Fruit fly (Drosophila melanogaster): Measurements from ENCODE around the gene CG32683.

The CG32683 gene

DNA sequence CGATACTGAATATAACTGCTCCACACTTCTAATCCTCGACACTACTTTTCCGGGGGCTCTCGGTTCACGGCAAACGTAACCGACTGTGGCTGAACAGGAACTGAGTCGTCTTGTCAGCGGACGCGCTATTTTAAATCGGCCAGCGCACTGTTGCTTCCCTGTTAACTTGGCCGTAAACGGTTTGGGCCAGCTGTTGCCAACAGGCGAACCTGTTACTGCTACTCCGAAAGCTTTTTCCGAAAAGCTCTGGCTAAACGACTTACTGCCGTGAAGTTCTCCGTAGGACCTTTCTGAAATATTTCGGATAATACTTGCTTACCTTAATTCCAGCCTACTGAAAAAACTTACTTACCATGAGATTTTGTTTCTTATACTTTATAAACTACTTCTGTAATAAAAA, at the start of gene CG32683:
Gene CG32683, minus strand, starts transcription at position 101 of the 400 bp plus-strand sequence.
- TF ChIP-seq usp (GFP tag; optimal IDR thresholded peaks at IDR 0.05) (no peak), CG8478 (optimal IDR thresholded peaks at IDR 0.05) (no peak), Dll (optimal IDR thresholded peaks at IDR 0.05) (no peak), EcR (GFP tag; optimal IDR thresholded peaks at IDR 0.05) (no peak), pan (optimal IDR thresholded peaks at IDR 0.05) (no peak), psq (optimal IDR thresholded peaks at IDR 0.05) (no peak)

DNA sequence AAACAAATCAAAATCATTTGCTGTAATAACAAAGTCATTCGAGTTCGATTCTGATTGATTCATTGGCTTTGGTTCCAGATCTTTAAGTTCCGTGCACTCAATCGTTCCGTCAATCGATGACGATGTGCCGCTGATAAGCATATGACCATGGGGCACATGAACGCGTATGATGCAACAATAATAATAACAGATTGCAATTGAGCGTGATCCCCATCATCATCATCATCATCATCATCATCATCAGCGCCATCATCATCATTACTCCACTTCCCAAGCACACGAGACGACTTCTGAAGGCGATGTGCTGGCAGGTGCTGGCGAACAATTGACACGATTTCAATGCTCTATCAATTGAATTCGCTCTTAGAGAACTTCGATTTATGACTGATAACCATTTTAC, 41.6 kb upstream of the CG32683 start:
- TF ChIP-seq usp (GFP tag; optimal IDR thresholded peaks at IDR 0.05) (no peak), pan (optimal IDR thresholded peaks at IDR 0.05) (no peak), Dll (optimal IDR thresholded peaks at IDR 0.05) (no peak)

DNA sequence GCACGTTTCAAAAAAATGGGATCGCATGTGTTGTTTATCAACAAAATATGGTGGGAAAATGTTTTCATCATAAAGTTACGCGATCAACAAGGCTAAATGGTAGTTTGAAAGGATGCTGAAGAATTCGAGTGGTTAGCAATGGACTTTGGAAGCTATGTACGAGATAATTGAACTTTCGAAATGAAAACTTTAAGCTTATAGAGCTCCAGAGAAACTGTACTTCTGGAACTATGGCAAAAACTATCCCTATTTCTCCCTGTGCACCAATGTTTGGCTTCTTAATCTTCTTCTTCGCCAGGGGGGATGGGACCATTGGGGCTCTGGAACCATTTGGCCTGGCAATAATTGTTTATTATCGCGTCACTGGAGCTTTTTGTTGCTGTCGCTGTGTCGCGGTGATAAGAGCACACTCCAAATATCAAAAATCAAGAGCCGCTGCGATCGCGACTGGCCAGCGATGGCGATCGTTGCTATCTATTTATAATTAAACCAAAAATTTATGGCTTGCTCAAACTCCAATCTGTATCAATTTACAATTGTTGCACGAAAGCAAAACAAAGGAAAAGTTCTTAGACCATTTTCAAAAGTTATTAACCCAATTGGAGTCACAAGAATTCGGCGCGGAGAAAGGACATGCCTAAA, 33.4 kb upstream of the CG32683 start:
- TF ChIP-seq usp (GFP tag; optimal IDR thresholded peaks at IDR 0.05) (no peak), pan (optimal IDR thresholded peaks at IDR 0.05) (no peak), CG8478 (optimal IDR thresholded peaks at IDR 0.05) (no peak), Dll (optimal IDR thresholded peaks at IDR 0.05) (no peak), EcR (GFP tag; optimal IDR thresholded peaks at IDR 0.05) (no peak), psq (optimal IDR thresholded peaks at IDR 0.05) (no peak)

DNA sequence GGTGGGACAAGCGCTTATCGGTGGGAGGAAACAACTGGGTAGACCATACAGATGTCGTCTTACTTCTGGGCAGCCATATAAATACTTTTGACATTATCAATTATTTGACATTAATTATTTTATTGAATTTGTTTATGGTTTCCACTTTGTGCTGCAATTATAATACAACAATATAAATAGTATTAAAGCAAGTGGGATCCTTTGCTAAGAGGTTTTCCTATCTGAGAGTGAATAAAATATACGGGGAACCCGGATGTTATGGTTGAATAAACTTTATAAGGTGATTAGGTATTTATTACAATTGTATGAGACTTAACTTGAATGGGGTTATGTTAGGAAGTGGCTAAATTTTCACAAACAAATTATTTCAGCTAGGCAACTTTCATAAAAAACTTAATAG, 32.4 kb upstream of the CG32683 start, which contains the start of gene CG32687:
Gene CG32687, minus strand, starts transcription at position 101 of the 400 bp plus-strand sequence.
- TF ChIP-seq Dll (optimal IDR thresholded peaks at IDR 0.05) (no peak), EcR (GFP tag; optimal IDR thresholded peaks at IDR 0.05) (no peak), CG8478 (optimal IDR thresholded peaks at IDR 0.05) (no peak), pan (optimal IDR thresholded peaks at IDR 0.05) (no peak), psq (optimal IDR thresholded peaks at IDR 0.05) (no peak), usp (GFP tag; optimal IDR thresholded peaks at IDR 0.05) (no peak)

DNA sequence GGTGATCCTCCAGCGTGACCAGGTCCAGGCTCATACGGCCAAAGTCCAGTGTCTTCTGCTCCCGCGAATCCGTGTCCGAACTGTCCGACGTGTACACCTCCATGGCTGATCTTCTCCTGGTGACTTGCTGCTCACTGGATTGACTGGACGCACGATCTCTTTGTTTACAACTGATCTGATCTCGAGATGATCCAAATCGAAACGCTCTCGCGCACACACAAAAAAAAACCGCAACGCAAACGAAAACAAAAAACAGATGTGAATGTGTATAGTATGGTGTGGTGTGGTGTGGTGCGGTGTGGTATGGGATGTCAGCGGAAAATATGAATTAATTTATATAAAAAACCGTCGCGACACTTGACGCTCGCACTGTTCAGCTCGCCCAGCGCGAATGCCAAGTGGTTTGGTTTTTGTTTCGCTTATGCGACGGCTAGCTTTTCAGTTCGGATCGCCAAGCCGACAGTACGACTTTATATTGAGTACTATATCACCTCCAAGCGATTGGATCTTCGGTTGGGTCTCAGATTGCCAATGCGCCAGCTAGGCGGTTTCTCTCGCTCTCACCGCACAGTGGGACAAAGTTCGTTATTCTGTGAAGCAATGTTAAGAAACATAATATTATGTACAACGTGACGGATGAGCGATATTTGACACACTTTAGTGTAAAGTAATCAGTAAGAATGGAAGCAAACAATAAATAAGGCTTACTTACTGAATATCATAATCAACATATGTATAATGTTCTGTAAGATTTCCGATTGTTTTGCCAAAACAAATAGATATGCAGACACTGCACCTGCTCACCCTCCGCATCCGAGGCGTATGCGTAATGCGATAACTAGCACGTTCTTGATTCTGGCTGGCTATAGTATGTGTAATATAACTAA, 31.7 kb upstream of the CG32683 start:
- TF ChIP-seq EcR (GFP tag; optimal IDR thresholded peaks at IDR 0.05) (no peak), CG8478 (optimal IDR thresholded peaks at IDR 0.05) (no peak)

DNA sequence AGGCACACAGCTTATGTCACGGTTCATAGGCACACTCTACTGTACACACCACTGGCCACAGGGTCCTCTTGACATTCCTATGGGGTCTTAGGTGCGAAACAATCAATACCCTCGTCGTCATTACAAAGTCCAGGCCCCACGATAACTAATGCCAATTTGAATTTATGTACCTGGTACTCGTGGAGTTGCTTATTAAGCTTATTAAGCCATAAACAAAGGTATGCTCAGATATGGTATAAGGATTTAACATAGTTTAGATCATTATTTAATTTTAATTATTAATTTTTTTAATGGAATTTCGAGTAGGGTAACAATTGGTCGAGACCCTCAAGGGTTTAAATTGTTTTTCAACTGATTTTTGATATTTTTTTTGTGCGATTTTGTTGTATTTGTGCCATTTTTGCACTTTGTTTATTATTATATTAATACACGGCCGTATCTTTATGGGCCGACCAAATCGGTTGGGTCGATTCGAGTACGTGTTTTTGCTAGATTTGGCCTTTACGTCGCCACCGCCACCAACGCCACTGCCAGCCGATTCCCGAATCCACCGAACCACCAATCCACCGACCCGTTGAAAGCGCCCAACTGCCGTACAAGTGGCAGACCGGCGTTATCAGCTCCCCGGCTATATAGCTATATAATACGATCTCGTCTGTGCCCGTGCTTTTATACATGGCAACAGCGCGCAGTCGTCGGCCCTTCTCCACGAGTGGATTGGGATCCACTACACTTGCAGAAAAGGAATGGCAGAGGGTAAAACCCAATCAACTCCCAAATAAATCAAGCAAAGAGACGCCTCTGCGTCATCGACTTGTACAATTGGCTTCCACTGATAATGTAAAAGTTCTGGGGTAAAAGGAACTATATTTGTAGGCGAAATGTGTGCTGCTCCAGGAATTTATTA, 29.8 kb upstream of the CG32683 start:
- TF ChIP-seq pan (optimal IDR thresholded peaks at IDR 0.05) (peak; percentile 60), usp (GFP tag; optimal IDR thresholded peaks at IDR 0.05) (no peak), Dll (optimal IDR thresholded peaks at IDR 0.05) (no peak), CG8478 (optimal IDR thresholded peaks at IDR 0.05) (no peak)

DNA sequence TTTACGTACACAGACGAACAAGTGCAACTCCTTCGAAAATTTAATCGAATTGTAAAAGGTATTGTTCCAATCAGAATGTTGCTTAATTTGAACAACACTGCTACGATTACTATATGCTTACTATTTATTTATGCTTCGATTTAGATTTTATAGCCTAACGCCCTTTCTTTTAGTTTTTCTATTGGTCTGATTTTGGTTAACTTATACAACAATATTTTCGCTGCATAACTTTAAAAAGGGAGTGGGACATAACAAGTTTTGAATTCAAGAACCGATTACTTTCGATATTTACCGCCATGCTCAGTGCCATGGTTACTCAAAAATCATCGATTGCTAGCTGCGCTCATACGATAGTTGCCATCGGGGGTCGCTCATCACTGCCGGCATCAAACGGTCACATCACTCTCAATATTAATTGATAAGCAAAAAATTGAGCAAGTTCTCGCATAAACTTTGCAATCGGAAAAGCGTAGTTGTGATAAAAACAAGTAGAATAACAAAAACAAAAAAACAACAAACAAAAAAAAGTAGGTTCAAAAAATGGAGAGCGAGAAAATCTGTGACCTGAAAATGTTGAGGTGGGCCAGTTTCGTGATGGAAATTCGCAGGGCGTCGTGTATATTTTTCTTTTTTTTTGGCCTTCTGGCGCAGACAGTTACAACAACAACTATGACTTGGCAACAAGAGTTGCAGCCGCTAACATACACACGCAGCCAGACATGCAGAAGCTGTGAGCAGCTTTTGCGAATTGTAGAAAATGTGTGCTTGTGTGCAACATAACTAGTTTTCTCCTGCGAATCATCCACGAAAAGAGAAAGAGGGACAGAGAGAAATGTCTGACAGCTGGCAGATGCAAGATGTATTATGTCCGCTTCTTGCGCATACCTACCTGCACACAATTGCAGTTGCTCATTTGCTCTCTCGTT, 24.0 kb upstream of the CG32683 start, which contains the start of the genes CG2887 and PPP4R2r:
Gene CG2887, minus strand, starts transcription at position 51 of the 926 bp plus-strand sequence.
Gene PPP4R2r, plus strand, starts transcription at position 396 of the 926 bp plus-strand sequence.
- no peak for TF ChIP-seq pan (optimal IDR thresholded peaks at IDR 0.05)
- no peak for TF ChIP-seq usp (GFP tag; optimal IDR thresholded peaks at IDR 0.05)
- TF ChIP-seq psq (optimal IDR thresholded peaks at IDR 0.05), result no peak
- no peak for TF ChIP-seq EcR (GFP tag; optimal IDR thresholded peaks at IDR 0.05)
- no peak for TF ChIP-seq CG8478 (optimal IDR thresholded peaks at IDR 0.05)

DNA sequence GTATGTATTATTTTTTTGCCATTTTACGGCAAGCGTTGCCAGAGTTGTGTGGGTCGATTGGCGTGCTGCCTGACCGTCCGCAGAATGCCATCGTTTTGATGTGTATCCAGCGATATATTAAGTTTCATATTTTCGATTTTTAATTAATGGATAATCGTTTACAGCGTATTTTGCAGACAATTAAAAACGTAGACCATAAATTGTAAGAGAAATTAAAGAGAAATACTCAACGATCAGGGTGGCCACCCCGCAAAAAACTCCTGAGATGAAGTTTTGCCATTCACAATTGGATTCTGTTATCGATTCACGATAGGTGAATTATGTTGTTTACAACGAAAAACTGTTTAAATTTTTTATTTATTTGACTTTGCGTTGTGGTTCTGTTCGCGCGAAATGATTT, 19.9 kb upstream of the CG32683 start, which contains the start of gene nocte:
Gene nocte, minus strand, starts transcription at position 51 of the 400 bp plus-strand sequence.
- TF ChIP-seq Dll (optimal IDR thresholded peaks at IDR 0.05) (no peak), CG8478 (optimal IDR thresholded peaks at IDR 0.05) (no peak), EcR (GFP tag; optimal IDR thresholded peaks at IDR 0.05) (no peak), psq (optimal IDR thresholded peaks at IDR 0.05) (no peak), usp (GFP tag; optimal IDR thresholded peaks at IDR 0.05) (no peak), pan (optimal IDR thresholded peaks at IDR 0.05) (no peak)

- TF ChIP-seq Dll (optimal IDR thresholded peaks at IDR 0.05) (peak; percentile 56), psq (optimal IDR thresholded peaks at IDR 0.05) (no peak)
Measured at dm6 chrX:10474213-10474540, 19.5 kb upstream of the CG32683 start.

dm6 chrX:10473510-10474212, 19.0 kb upstream of the CG32683 start, which contains the start of gene CG2889:
TSS of gene CG2889 (plus strand) at chrX:10473938.
- TF ChIP-seq pan (optimal IDR thresholded peaks at IDR 0.05) (no peak), CG8478 (optimal IDR thresholded peaks at IDR 0.05) (peak; percentile 72), EcR (GFP tag; optimal IDR thresholded peaks at IDR 0.05) (peak in 1 of 2 experiments; percentile 94)
